Worm (Caenorhabditis elegans): ENCODE measurements around the gene Y82E9BL.1.

DNA sequence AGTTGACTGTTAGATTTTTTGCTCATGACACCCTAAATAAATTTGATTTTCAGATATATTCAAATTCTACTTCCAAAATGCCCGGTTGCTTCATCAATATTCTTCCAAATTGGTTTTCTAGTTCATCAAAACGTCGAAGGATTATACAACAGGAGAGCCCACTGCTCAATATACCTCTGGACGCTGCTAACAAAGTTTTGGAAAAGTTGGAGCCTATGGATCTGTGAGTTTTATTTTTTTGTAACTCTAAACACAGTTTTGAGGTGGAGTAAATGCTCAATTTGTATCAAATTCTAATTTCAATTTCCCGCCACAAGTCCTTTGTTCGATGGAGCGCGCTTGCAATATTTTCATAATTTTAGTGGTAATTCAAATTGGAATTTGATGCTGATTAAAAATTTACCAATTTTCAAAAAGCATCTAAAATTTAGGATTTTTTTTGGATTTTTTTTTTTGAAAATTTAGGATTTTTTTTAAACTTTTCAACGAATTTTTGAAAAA is 12.3 kb downstream of the Y82E9BL.1 start, which contains the start of gene fbxa-27:
- TF ChIP-seq flt-1 (GFP tag; IDR thresholded peaks at IDR 0.05), result no peak
- no peak for TF ChIP-seq med-1 (GFP tag; optimal IDR thresholded peaks at IDR 0.05; ENCODE audit: insufficient read depth)
- TF ChIP-seq ztf-23 (GFP tag; IDR thresholded peaks at IDR 0.05), result no peak
- no peak for TF ChIP-seq T22C8.4 (GFP tag; IDR thresholded peaks at IDR 0.05)
- TF ChIP-seq tab-1 (GFP tag; IDR thresholded peaks at IDR 0.05), result no peak
- TF ChIP-seq cog-1 (tag; optimal IDR thresholded peaks at IDR 0.05), result no peak
- TF ChIP-seq ztf-29 (GFP tag; IDR thresholded peaks at IDR 0.05), result no peak

All from whole organism, midembryonic.